Worm (Caenorhabditis elegans) whole organism, midembryonic: ENCODE data around the gene ZK742.7.

Experiments used
- T22C8.4 ChIP-seq: fragments of 200-800 bp; sonication (Bioruptor generic); IDR thresholded peaks from 2 replicates; pipeline ENCODE4 v1.3.6; 2022; ENCODE audit warnings: missing genetic modification characterization, missing compliant biosample characterization
- flt-1 ChIP-seq: fragments of 200-800 bp; sonication (Bioruptor generic); IDR thresholded peaks from 2 replicates; pipeline ENCODE4 v1.3.6; 2022; ENCODE audit warnings: missing genetic modification characterization, missing compliant biosample characterization
- klf-2 ChIP-seq: fragments of 200-800 bp; sonication (Bioruptor generic); conservative IDR thresholded peaks from 2 replicates; pipeline ENCODE4 v1.3.6; 2022; ENCODE audit warnings: missing genetic modification reagents, missing genetic modification characterization, missing compliant biosample characterization
- tab-1 ChIP-seq: fragments of 200-800 bp; sonication (Bioruptor generic); IDR thresholded peaks from 2 replicates; pipeline ENCODE4 v1.3.6; 2022; ENCODE audit warnings: missing genetic modification characterization, missing compliant biosample characterization

ce11 chrV:7847170-7847569, 49.0 kb downstream of the ZK742.7 start, which contains the start of gene memo-1:
- TF ChIP-seq flt-1 (GFP tag; lab: Robert Waterston, UW) (no peak), T22C8.4 (GFP tag; lab: Robert Waterston, UW) (no peak), tab-1 (GFP tag; lab: Robert Waterston, UW) (no peak), klf-2 (no peak)
